Worm (Caenorhabditis elegans) whole organism, mixed stage, embryonic: ENCODE data around the gene T16G12.10.
A peak's percentile ranks its signal among the peaks of the same experiment; 100 is the strongest.

Experiments
- M03D4.4 ChIP-seq: sonication (generic microtip); optimal IDR thresholded peaks from 2 replicates; lab custom pipeline; 2017; ENCODE audit warnings: mild to moderate bottlenecking, missing genetic modification characterization, missing compliant biosample characterization
- bed-3 ChIP-seq: fragments of 200-800 bp; sonication (Bioruptor generic); optimal IDR thresholded peaks from 3 replicates; lab custom pipeline; 2018; ENCODE audit warnings: mild to moderate bottlenecking, missing genetic modification characterization, moderate library complexity, missing compliant biosample characterization
- ceh-39 ChIP-seq: fragments of 150-350 bp; optimal IDR thresholded peaks from 2 replicates; lab custom pipeline; 2014; ENCODE audit warnings: missing biosample characterization, missing genetic modification characterization
- ceh-43 ChIP-seq: fragments of 200-800 bp; sonication (Bioruptor generic); optimal IDR thresholded peaks from 2 replicates; lab custom pipeline; 2018; ENCODE audit warnings: mild to moderate bottlenecking, missing genetic modification characterization, moderate library complexity, missing compliant biosample characterization
- ceh-83 ChIP-seq: fragments of 200-800 bp; sonication (Bioruptor generic); optimal IDR thresholded peaks from 2 replicates; lab custom pipeline; 2018; ENCODE audit warnings: mild to moderate bottlenecking, missing genetic modification characterization, missing compliant biosample characterization
- ces-1 ChIP-seq: fragments of 150-350 bp; optimal IDR thresholded peaks from 2 replicates; lab custom pipeline; 2014; ENCODE audit warnings: missing biosample characterization, missing genetic modification reagents, missing genetic modification characterization
- cnd-1 ChIP-seq: fragments of 200-800 bp; sonication (Bioruptor generic); optimal IDR thresholded peaks from 2 replicates; lab custom pipeline; 2018; ENCODE audit warnings: mild to moderate bottlenecking, missing genetic modification characterization, missing compliant biosample characterization
- drap-1 ChIP-seq: fragments of 200-800 bp; sonication (Bioruptor generic); optimal IDR thresholded peaks from 3 replicates; lab custom pipeline; 2018; ENCODE audit warnings: mild to moderate bottlenecking, missing genetic modification characterization, missing compliant biosample characterization
- elt-1 ChIP-seq: sonication (generic microtip); optimal IDR thresholded peaks from 2 replicates; lab custom pipeline; 2017; ENCODE audit warnings: missing genetic modification characterization, mild to moderate bottlenecking, missing compliant biosample characterization, antibody characterized with exemption, moderate library complexity, borderline replicate concordance; ENCODE audit not compliant: insufficient read depth
- elt-3 ChIP-seq: fragments of 150-350 bp; optimal IDR thresholded peaks from 2 replicates; lab custom pipeline; 2014; ENCODE audit warnings: missing biosample characterization, missing genetic modification characterization
- flh-1 ChIP-seq: fragments of 200-800 bp; sonication (Bioruptor generic); optimal IDR thresholded peaks from 2 replicates; lab custom pipeline; 2018; ENCODE audit warnings: mild to moderate bottlenecking, missing genetic modification characterization, moderate library complexity, missing compliant biosample characterization
- ham-2 ChIP-seq: fragments of 200-800 bp; sonication (Bioruptor generic); optimal IDR thresholded peaks from 2 replicates; lab custom pipeline; 2018; ENCODE audit warnings: mild to moderate bottlenecking, missing genetic modification characterization, missing compliant biosample characterization
- hlh-1 ChIP-seq: fragments of 150-350 bp; optimal IDR thresholded peaks from 2 replicates; lab custom pipeline; 2014; ENCODE audit warnings: missing biosample characterization, missing genetic modification reagents, missing genetic modification characterization
- lin-13 ChIP-seq: fragments of 150-350 bp; optimal IDR thresholded peaks from 2 replicates; lab custom pipeline; 2014; ENCODE audit warnings: missing biosample characterization, missing genetic modification characterization
- lsy-2 ChIP-seq: fragments of 150-350 bp; optimal IDR thresholded peaks from 2 replicates; lab custom pipeline; 2014; ENCODE audit warnings: missing biosample characterization, missing genetic modification characterization
- mab-5 ChIP-seq: fragments of 150-350 bp; optimal IDR thresholded peaks from 2 replicates; lab custom pipeline; 2014; ENCODE audit warnings: missing biosample characterization, missing genetic modification characterization
- mep-1 ChIP-seq: fragments of 150-350 bp; optimal IDR thresholded peaks from 2 replicates; lab custom pipeline; 2017; ENCODE audit warnings: missing biosample characterization, missing genetic modification reagents, missing genetic modification characterization, inconsistent platforms
- mls-2 ChIP-seq: sonication (generic microtip); optimal IDR thresholded peaks from 2 replicates; lab custom pipeline; 2016; ENCODE audit warnings: mild to moderate bottlenecking, missing genetic modification characterization, moderate library complexity, missing compliant biosample characterization
- nhr-12 ChIP-seq: fragments of 150-350 bp; optimal IDR thresholded peaks from 2 replicates; lab custom pipeline; 2014; ENCODE audit warnings: missing biosample characterization, missing genetic modification characterization
- nhr-2 ChIP-seq: fragments of 150-350 bp; optimal IDR thresholded peaks from 2 replicates; lab custom pipeline; 2014; ENCODE audit warnings: missing biosample characterization, missing genetic modification characterization
- nhr-237 ChIP-seq: fragments of 150-350 bp; optimal IDR thresholded peaks from 2 replicates; lab custom pipeline; 2014; ENCODE audit warnings: missing biosample characterization, missing genetic modification characterization
- nhr-28 ChIP-seq: fragments of 150-350 bp; optimal IDR thresholded peaks from 2 replicates; lab custom pipeline; 2014; ENCODE audit warnings: missing biosample characterization, missing genetic modification characterization
- nhr-76 ChIP-seq: sonication (generic microtip); optimal IDR thresholded peaks from 2 replicates; lab custom pipeline; 2017; ENCODE audit warnings: missing biosample characterization, missing genetic modification characterization
- pha-4 ChIP-seq: fragments of 150-350 bp; optimal IDR thresholded peaks from 2 replicates; lab custom pipeline; 2018; ENCODE audit warnings: missing biosample characterization, missing genetic modification reagents, missing genetic modification characterization
- sem-2 ChIP-seq: fragments of 200-800 bp; sonication (Bioruptor generic); optimal IDR thresholded peaks from 2 replicates; lab custom pipeline; 2018; ENCODE audit warnings: mild to moderate bottlenecking, missing genetic modification characterization, missing compliant biosample characterization
- snpc-4 ChIP-seq: fragments of 150-350 bp; optimal IDR thresholded peaks from 2 replicates; lab custom pipeline; 2014; ENCODE audit warnings: missing biosample characterization, missing genetic modification characterization
- sptf-1 ChIP-seq: sonication (generic microtip); optimal IDR thresholded peaks from 2 replicates; lab custom pipeline; 2017; ENCODE audit warnings: mild to moderate bottlenecking, missing genetic modification characterization, moderate library complexity, missing compliant biosample characterization
- unc-120 ChIP-seq: sonication (generic microtip); optimal IDR thresholded peaks from 2 replicates; lab custom pipeline; 2017; ENCODE audit warnings: missing genetic modification characterization, missing compliant biosample characterization; ENCODE audit not compliant: poor library complexity, severe bottlenecking
- unc-39 ChIP-seq: fragments of 150-350 bp; optimal IDR thresholded peaks from 2 replicates; lab custom pipeline; 2014; ENCODE audit warnings: missing biosample characterization, missing genetic modification characterization
- unc-62 ChIP-seq: fragments of 150-350 bp; optimal IDR thresholded peaks from 2 replicates; lab custom pipeline; 2014; ENCODE audit warnings: missing biosample characterization, missing genetic modification reagents, missing genetic modification characterization
- zip-8 ChIP-seq: fragments of 150-350 bp; optimal IDR thresholded peaks from 2 replicates; lab custom pipeline; 2014; ENCODE audit warnings: missing biosample characterization, missing genetic modification characterization
- ztf-11 ChIP-seq: fragments of 150-350 bp; optimal IDR thresholded peaks from 2 replicates; lab custom pipeline; 2014; ENCODE audit warnings: missing biosample characterization, missing genetic modification characterization

Gene T16G12.10

DNA sequence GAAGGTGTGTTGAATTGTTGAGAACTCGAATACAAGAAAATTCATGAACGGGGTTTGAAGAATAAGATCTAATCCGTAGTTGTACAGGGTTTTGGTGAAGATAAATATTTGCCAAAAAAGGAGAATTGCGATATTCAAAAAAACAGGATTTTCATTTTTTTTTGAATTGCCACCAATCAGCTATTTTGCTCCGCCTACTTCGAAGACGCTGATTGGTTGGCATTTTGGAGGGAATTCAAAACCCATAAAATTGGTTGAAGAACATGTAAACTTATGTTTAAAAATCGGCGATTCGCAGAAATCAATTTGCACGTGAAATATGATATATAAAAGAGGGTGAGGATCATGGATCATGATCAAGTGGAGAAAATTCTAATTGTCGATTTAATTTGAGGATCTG, 20.1 kb upstream of the T16G12.10 start:
- TF ChIP-seq sem-2 (GFP tag; lab: Kevin White, UChicago) (no peak), lin-13 (tag; lab: Kevin White, UChicago) (no peak), unc-39 (no peak), unc-62 (GFP tag; lab: Kevin White, UChicago) (no peak), nhr-76 (no peak), mab-5 (tag; lab: Kevin White, UChicago) (no peak), ceh-43 (no peak), cnd-1 (tag; lab: Kevin White, UChicago) (no peak), unc-120 (tag; lab: Kevin White, UChicago) (no peak), bed-3 (no peak), nhr-237 (tag; lab: Kevin White, UChicago) (no peak), flh-1 (GFP tag; lab: Kevin White, UChicago) (no peak), nhr-2 (no peak)

DNA sequence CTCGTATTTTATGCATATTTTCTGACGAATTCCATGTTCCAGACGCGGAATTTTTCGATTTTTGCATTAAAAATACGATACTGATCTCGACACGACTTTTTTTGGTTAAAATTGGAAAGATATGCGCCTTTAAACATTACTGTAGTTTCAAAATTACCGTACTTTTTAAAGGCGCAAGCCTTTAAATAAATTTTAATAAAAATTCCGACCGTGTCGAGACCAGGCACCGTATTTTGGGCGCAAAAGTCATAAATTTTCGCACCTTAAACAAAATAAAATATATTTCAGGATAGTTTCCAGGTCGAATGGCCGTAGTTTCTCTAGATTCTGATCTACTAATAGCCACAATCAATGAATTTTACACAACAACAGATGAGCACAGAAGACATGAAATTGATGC, 13.3 kb upstream of the T16G12.10 start, which contains the start of gene T16G12.6:
Gene T16G12.6 (plus strand): TSS at position 301 of the 400 bp plus-strand sequence.
- no peak for TF ChIP-seq unc-39
- TF ChIP-seq nhr-76: no peak
- TF ChIP-seq nhr-2: no peak
- no peak for TF ChIP-seq snpc-4
- no peak for TF ChIP-seq nhr-28 (tag; lab: Kevin White, UChicago)
- TF ChIP-seq sptf-1 (tag; lab: Kevin White, UChicago): no peak
- no peak for TF ChIP-seq ceh-83 (GFP tag; lab: Kevin White, UChicago)
- TF ChIP-seq unc-62 (GFP tag; lab: Kevin White, UChicago): no peak
- TF ChIP-seq nhr-12: no peak
- no peak for TF ChIP-seq lin-13 (tag; lab: Kevin White, UChicago)
- TF ChIP-seq sem-2 (GFP tag; lab: Kevin White, UChicago): no peak
- TF ChIP-seq elt-3 (tag; lab: Kevin White, UChicago): no peak
- TF ChIP-seq ham-2 (GFP tag; lab: Kevin White, UChicago): no peak

DNA sequence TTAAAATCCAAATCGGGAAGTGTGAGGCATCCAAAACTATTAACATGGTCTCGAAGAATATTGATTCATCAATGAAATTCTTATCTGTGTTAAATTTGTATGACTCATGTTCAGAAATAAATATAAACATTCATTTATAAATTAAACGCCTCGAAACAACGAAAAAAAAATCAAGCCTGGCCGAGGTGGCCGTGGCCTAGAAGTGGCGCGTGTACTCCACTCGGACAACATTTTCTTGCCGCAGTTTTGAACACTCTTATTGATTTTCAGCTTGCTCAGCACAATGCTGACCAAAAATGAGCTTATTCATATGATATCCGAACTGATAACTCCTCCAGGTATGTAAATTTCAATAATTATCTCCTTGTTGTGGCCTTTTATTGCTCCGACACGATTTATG, 8.2 kb upstream of the T16G12.10 start, which contains the start of gene ekl-6:
Gene ekl-6 (plus strand): TSS at position 265 of the 400 bp plus-strand sequence.
- no peak for TF ChIP-seq lsy-2 (tag; lab: Kevin White, UChicago)
- TF ChIP-seq sem-2 (GFP tag; lab: Kevin White, UChicago): no peak
- no peak for TF ChIP-seq nhr-2
- no peak for TF ChIP-seq unc-39
- no peak for TF ChIP-seq nhr-12
- TF ChIP-seq mls-2: no peak
- no peak for TF ChIP-seq ces-1
- TF ChIP-seq snpc-4: no peak
- TF ChIP-seq cnd-1 (tag; lab: Kevin White, UChicago): peak; percentile 4
- no peak for TF ChIP-seq M03D4.4 (tag; lab: Kevin White, UChicago)
- TF ChIP-seq elt-3 (tag; lab: Kevin White, UChicago): no peak
- TF ChIP-seq sptf-1 (tag; lab: Kevin White, UChicago): peak; percentile 5
- TF ChIP-seq, all 35 proteins: peak for 2

DNA sequence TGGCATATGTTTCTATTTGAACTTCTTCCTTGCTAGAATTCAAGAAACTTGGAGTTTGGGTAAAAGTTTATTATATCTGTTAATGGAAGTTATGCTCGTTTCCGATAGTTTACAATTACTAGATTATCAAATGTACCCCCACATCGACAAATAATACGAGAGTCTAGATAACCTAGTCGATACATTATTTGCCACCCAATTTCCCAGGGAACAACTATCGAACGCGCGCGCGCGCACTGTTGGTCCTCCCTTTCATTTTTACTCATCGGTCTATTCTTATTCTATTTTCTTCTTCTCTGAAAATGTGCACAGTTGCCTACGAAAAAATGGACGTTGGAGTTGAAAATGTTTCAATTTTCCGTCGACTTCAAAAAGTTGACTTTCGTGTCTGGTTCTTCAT, 4.6 kb upstream of the T16G12.10 start, which contains the start of gene T16G12.13:
Gene T16G12.13 (plus strand): TSS at position 293 of the 400 bp plus-strand sequence.
- TF ChIP-seq elt-1 (tag; lab: Kevin White, UChicago) (no peak), mep-1 (tag; lab: Kevin White, UChicago) (no peak), ces-1 (no peak), nhr-76 (no peak), nhr-2 (no peak), lsy-2 (tag; lab: Kevin White, UChicago) (no peak), hlh-1 (tag; lab: Kevin White, UChicago) (no peak), mab-5 (tag; lab: Kevin White, UChicago) (no peak), snpc-4 (no peak), lin-13 (tag; lab: Kevin White, UChicago) (no peak), ztf-11 (tag; lab: Kevin White, UChicago) (no peak), pha-4 (tag; lab: Kevin White, UChicago) (no peak), unc-39 (no peak), ceh-43 (no peak), unc-120 (tag; lab: Kevin White, UChicago) (no peak), ceh-39 (no peak), M03D4.4 (tag; lab: Kevin White, UChicago) (no peak), zip-8 (tag; lab: Kevin White, UChicago) (no peak), mls-2 (no peak), sptf-1 (tag; lab: Kevin White, UChicago) (no peak)

DNA sequence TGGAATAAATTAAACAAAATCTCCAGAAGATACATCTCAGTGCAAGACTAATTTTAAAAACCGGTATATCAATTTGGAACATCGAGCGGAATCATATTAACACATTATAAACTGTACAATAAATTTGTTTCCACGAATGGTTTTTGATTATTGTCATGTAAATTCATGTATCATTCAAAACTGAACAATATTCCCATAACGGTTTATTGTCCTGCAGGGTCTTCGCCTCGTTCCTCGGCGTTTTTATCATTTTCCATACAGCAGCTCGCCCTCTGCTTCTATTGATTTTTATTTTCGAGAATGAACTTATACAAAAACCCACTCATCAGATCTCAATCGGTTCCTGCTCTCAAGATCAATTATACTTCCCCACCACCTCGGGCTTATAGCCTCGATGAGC, 3.1 kb upstream of the T16G12.10 start, which contains the start of gene T16G12.8:
Gene T16G12.8 (plus strand): TSS at position 301 of the 400 bp plus-strand sequence.
- TF ChIP-seq cnd-1 (tag; lab: Kevin White, UChicago) (no peak), bed-3 (no peak), flh-1 (GFP tag; lab: Kevin White, UChicago) (no peak), drap-1 (GFP tag; lab: Kevin White, UChicago) (no peak), ceh-83 (GFP tag; lab: Kevin White, UChicago) (no peak), mls-2 (no peak)
- TF ChIP-seq, all 35 proteins: peak for 0
